Worm (Caenorhabditis elegans) whole organism, L4/young adult: Measurements from ENCODE around the gene mboa-1.

Experiments used
- W03F9.2 ChIP-seq: fragments of 150-350 bp; optimal IDR thresholded peaks from 2 replicates; lab custom pipeline; 2014; ENCODE audit warnings: missing biosample characterization, missing genetic modification characterization
- dao-5 ChIP-seq: sonication (generic microtip); optimal IDR thresholded peaks from 2 replicates; lab custom pipeline; 2016; ENCODE audit warnings: missing genotype, missing genetic modification characterization, moderate library complexity, missing compliant biosample characterization
- him-1 ChIP-seq: sonication (generic microtip); optimal IDR thresholded peaks from 2 replicates; lab custom pipeline; 2016; ENCODE audit warnings: missing genotype, missing genetic modification reagents, missing genetic modification characterization, missing compliant biosample characterization

- TF ChIP-seq W03F9.2 (tag; lab: Kevin White, UChicago) (no peak), him-1 (tag; lab: Kevin White, UChicago) (no peak), dao-5 (no peak)
Observed at ce11 chrX:16072595-16072994, 42.0 kb downstream of the mboa-1 start, which contains the start of gene col-187.
